Worm (Caenorhabditis elegans) whole organism, L4 larva: ENCODE data around the gene ddl-1.
A peak's percentile ranks its signal among the peaks of the same experiment; 100 is the strongest.

Experiments
- F10B5.3 ChIP-seq: sonication (generic microtip); optimal IDR thresholded peaks from 2 replicates; lab custom pipeline; 2016; ENCODE audit warnings: mild to moderate bottlenecking, missing genetic modification characterization, missing compliant biosample characterization
- F37D6.2 ChIP-seq: sonication (generic microtip); optimal IDR thresholded peaks from 2 replicates; lab custom pipeline; 2016; ENCODE audit warnings: mild to moderate bottlenecking, missing genetic modification characterization, missing compliant biosample characterization
- R02D3.7 ChIP-seq: fragments of 150-350 bp; sonication (generic microtip); optimal IDR thresholded peaks from 3 replicates; lab custom pipeline; 2014; ENCODE audit warnings: missing biosample characterization, missing genetic modification characterization
- T20F7.1 ChIP-seq: fragments of 200-800 bp; sonication (Bioruptor generic); optimal IDR thresholded peaks from 2 replicates; lab custom pipeline; 2018; ENCODE audit warnings: mild to moderate bottlenecking, missing genetic modification characterization, missing compliant biosample characterization
- Y75B8A.6 ChIP-seq: fragments of 200-800 bp; sonication (Bioruptor generic); IDR thresholded peaks from 2 replicates; pipeline ENCODE4 v1.3.6; 2022; ENCODE audit warnings: missing genetic modification reagents, missing genetic modification characterization, missing compliant biosample characterization
- ZK337.2 ChIP-seq: fragments of 200-800 bp; sonication (Bioruptor generic); IDR thresholded peaks from 2 replicates; pipeline ENCODE4 v1.3.6; 2022; ENCODE audit warnings: missing genetic modification reagents, missing genetic modification characterization, missing compliant biosample characterization
- ZK546.5 ChIP-seq, 2 experiments: sonication (generic microtip); optimal IDR thresholded peaks; 2 replicates each; lab custom pipeline; 2017; ENCODE audit warnings: missing biosample characterization in 2 of 2, missing genetic modification characterization in 2 of 2
- ama-1 ChIP-seq: fragments of 150-350 bp; optimal IDR thresholded peaks from 2 replicates; lab custom pipeline; 2014; ENCODE audit warnings: inconsistent platforms, mixed read lengths
- arid-1 ChIP-seq: fragments of 200-800 bp; sonication (Bioruptor generic); conservative IDR thresholded peaks from 2 replicates; pipeline ENCODE4 v1.3.6; 2022; ENCODE audit warnings: missing genetic modification reagents, missing genetic modification characterization, missing compliant biosample characterization
- attf-4 ChIP-seq: sonication (generic microtip); optimal IDR thresholded peaks from 3 replicates; lab custom pipeline; 2017; ENCODE audit warnings: missing biosample characterization, missing genetic modification characterization
- ceh-32 ChIP-seq: sonication (generic microtip); optimal IDR thresholded peaks from 2 replicates; lab custom pipeline; 2016; ENCODE audit warnings: mild to moderate bottlenecking, missing genetic modification characterization, missing compliant biosample characterization; ENCODE audit not compliant: poor library complexity
- ceh-44 ChIP-seq: fragments of 200-800 bp; sonication (Bioruptor generic); IDR thresholded peaks from 2 replicates; pipeline ENCODE4 v1.3.6; 2022; ENCODE audit warnings: missing genetic modification reagents, missing genetic modification characterization, missing compliant biosample characterization
- daf-12 ChIP-seq: fragments of 150-350 bp; optimal IDR thresholded peaks from 2 replicates; lab custom pipeline; 2014; ENCODE audit warnings: missing biosample characterization, missing genetic modification reagents, missing genetic modification characterization
- dmd-6 ChIP-seq: fragments of 200-800 bp; sonication (Bioruptor generic); IDR thresholded peaks from 2 replicates; pipeline ENCODE4 v1.3.6; 2022; ENCODE audit warnings: missing genetic modification reagents, missing genetic modification characterization, missing compliant biosample characterization
- dpl-1 ChIP-seq: fragments of 150-350 bp; optimal IDR thresholded peaks from 2 replicates; lab custom pipeline; 2014; ENCODE audit warnings: missing biosample characterization, missing genetic modification reagents, missing genetic modification characterization
- egl-27 ChIP-seq: sonication (generic microtip); optimal IDR thresholded peaks from 3 replicates; lab custom pipeline; 2017; ENCODE audit warnings: missing biosample characterization, missing genetic modification reagents, missing genetic modification characterization
- egl-43 ChIP-seq: fragments of 200-800 bp; sonication (Bioruptor generic); IDR thresholded peaks from 2 replicates; pipeline ENCODE4 v1.3.6; 2022; ENCODE audit warnings: missing genetic modification reagents, missing genetic modification characterization, missing compliant biosample characterization
- fos-1 ChIP-seq: fragments of 150-350 bp; optimal IDR thresholded peaks from 2 replicates; lab custom pipeline; 2014; ENCODE audit warnings: missing biosample characterization, missing genetic modification characterization
- gei-8 ChIP-seq: fragments of 200-800 bp; sonication (Bioruptor generic); optimal IDR thresholded peaks from 2 replicates; lab custom pipeline; 2018; ENCODE audit warnings: mild to moderate bottlenecking, missing genetic modification characterization, missing compliant biosample characterization
- hlh-30 ChIP-seq: sonication (generic microtip); optimal IDR thresholded peaks from 2 replicates; lab custom pipeline; 2017; ENCODE audit warnings: antibody characterized with exemption, mild to moderate bottlenecking, missing genetic modification characterization, missing compliant biosample characterization; ENCODE audit not compliant: insufficient read depth
- hmg-1.1 ChIP-seq: fragments of 200-800 bp; sonication (Bioruptor generic); IDR thresholded peaks from 2 replicates; pipeline ENCODE4 v1.3.6; 2022; ENCODE audit warnings: missing genetic modification reagents, missing genetic modification characterization, missing compliant biosample characterization
- lim-7 ChIP-seq: fragments of 200-800 bp; sonication (Bioruptor generic); IDR thresholded peaks from 2 replicates; pipeline ENCODE4 v1.3.6; 2022; ENCODE audit warnings: missing genetic modification characterization, missing compliant biosample characterization
- lin-15B ChIP-seq: fragments of 150-350 bp; sonication (generic microtip); optimal IDR thresholded peaks from 3 replicates; lab custom pipeline; 2014; ENCODE audit warnings: missing biosample characterization, missing genetic modification characterization
- lin-29 ChIP-seq: fragments of 200-800 bp; sonication (Bioruptor generic); IDR thresholded peaks from 2 replicates; pipeline ENCODE4 v1.3.6; 2022; ENCODE audit warnings: missing genetic modification reagents, missing genetic modification characterization, missing compliant biosample characterization
- lir-3 ChIP-seq: sonication (generic microtip); optimal IDR thresholded peaks from 2 replicates; lab custom pipeline; 2016; ENCODE audit warnings: mild to moderate bottlenecking, missing genetic modification characterization, missing compliant biosample characterization
- lsy-2 ChIP-seq, 2 experiments: fragments of 150-350 bp in 1 of 2; sonication (generic microtip) in 1 of 2; optimal IDR thresholded peaks; 2 replicates each; lab custom pipeline; 2014 to 2017; ENCODE audit warnings: missing biosample characterization in 2 of 2, missing genetic modification characterization in 2 of 2
- madf-9 ChIP-seq: fragments of 200-800 bp; sonication (Bioruptor generic); conservative IDR thresholded peaks from 2 replicates; pipeline ENCODE4 v1.3.6; 2022; ENCODE audit warnings: missing genetic modification reagents, missing genetic modification characterization, missing compliant biosample characterization
- mdl-1 ChIP-seq, 2 experiments: fragments of 150-350 bp in 1 of 2; sonication (generic microtip) in 1 of 2; optimal IDR thresholded peaks; 2 replicates each; lab custom pipeline; 2014 to 2017; ENCODE audit warnings: missing biosample characterization in 2 of 2, missing genetic modification characterization in 2 of 2
- mdt-29 ChIP-seq: fragments of 200-800 bp; sonication (Bioruptor generic); IDR thresholded peaks from 2 replicates; pipeline ENCODE4 v1.3.6; 2022; ENCODE audit warnings: missing genetic modification reagents, missing genetic modification characterization, missing compliant biosample characterization
- mxl-2 ChIP-seq: fragments of 200-800 bp; sonication (Bioruptor generic); conservative IDR thresholded peaks from 2 replicates; pipeline ENCODE4 v1.3.6; 2022; ENCODE audit warnings: missing genetic modification reagents, missing genetic modification characterization, missing compliant biosample characterization
- mxl-3 ChIP-seq: fragments of 200-800 bp; sonication (Bioruptor generic); optimal IDR thresholded peaks from 2 replicates; lab custom pipeline; 2018; ENCODE audit warnings: mild to moderate bottlenecking, missing genetic modification characterization, missing compliant biosample characterization
- nhr-102 ChIP-seq: sonication (generic microtip); optimal IDR thresholded peaks from 2 replicates; lab custom pipeline; 2016; ENCODE audit warnings: mild to moderate bottlenecking, missing genetic modification characterization, moderate library complexity, missing compliant biosample characterization
- nhr-76 ChIP-seq: fragments of 150-350 bp; optimal IDR thresholded peaks from 2 replicates; lab custom pipeline; 2014; ENCODE audit warnings: missing biosample characterization, missing genetic modification characterization
- nhr-77 ChIP-seq: fragments of 150-350 bp; optimal IDR thresholded peaks from 2 replicates; lab custom pipeline; 2014; ENCODE audit warnings: missing biosample characterization, missing genetic modification characterization
- pqm-1 ChIP-seq: sonication (generic microtip); optimal IDR thresholded peaks from 2 replicates; lab custom pipeline; 2017; ENCODE audit warnings: missing biosample characterization, missing genetic modification characterization
- saeg-2 ChIP-seq: fragments of 200-800 bp; sonication (Bioruptor generic); IDR thresholded peaks from 2 replicates; pipeline ENCODE4 v1.3.6; 2022; ENCODE audit warnings: missing genetic modification reagents, missing genetic modification characterization, missing compliant biosample characterization
- spr-1 ChIP-seq: sonication (generic microtip); optimal IDR thresholded peaks from 2 replicates; lab custom pipeline; 2016; ENCODE audit warnings: mild to moderate bottlenecking, missing genetic modification characterization, missing compliant biosample characterization
- tag-97 ChIP-seq: fragments of 200-800 bp; sonication (Bioruptor generic); IDR thresholded peaks from 2 replicates; pipeline ENCODE4 v1.3.6; 2022; ENCODE audit warnings: missing genetic modification characterization, missing compliant biosample characterization
- tra-1 ChIP-seq: fragments of 200-800 bp; sonication (Bioruptor generic); IDR thresholded peaks from 2 replicates; pipeline ENCODE4 v1.3.6; 2022; ENCODE audit warnings: missing genetic modification reagents, missing genetic modification characterization, missing compliant biosample characterization
- zag-1 ChIP-seq: fragments of 150-350 bp; optimal IDR thresholded peaks from 2 replicates; lab custom pipeline; 2014; ENCODE audit warnings: missing biosample characterization, missing genetic modification characterization
- zfp-2 ChIP-seq: sonication (generic microtip); optimal IDR thresholded peaks from 2 replicates; lab custom pipeline; 2016; ENCODE audit warnings: mild to moderate bottlenecking, missing genetic modification characterization, missing compliant biosample characterization

Gene ddl-1

DNA sequence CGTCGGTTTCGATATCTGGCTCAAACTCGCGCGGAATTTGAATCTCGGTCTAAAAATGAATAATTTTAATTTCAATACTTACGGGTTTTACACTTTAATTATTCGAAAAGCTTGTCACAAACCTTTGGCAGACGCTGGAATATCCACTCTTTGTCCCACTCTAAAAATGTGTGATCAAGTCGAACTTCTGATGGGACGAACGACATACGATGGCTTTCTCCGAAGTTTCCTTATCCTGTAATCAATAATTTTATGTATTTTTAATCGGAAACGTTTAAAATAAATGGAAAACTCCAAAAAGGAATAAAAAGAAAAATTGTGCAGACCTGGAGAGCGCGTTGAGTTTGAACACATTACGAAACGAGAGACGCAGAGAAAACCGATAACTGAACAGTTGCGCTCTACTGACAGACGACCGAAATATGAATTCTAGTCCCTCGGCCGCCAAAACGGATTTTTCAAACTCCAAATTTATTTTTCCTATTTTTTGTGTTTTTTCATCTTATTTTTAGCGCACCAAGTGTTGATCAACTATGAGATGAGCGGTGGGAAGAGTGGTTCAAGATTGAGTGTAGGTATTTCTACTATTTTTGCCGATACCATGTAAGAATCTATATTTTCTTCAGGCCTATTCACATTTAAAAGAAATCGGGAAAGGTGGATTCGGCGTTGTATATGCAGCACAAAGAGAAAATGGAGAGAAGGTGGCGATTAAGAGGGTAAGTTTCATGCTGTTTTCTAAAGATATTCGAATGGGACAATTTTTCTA lies 1.2 kb upstream of the ddl-1 start, which contains the start of the genes sam-4, F59E12.17 and zyg-1 (continued):
- no peak for TF ChIP-seq tag-97
- TF ChIP-seq T20F7.1 (GFP tag; lab: Kevin White, UChicago), result no peak
- no peak for TF ChIP-seq gei-8 (GFP tag; lab: Kevin White, UChicago)
- no peak for TF ChIP-seq lir-3
- TF ChIP-seq ZK546.5 (tag; optimal IDR thresholded peaks at IDR 0.05; lab: Kevin White, UChicago), result no peak
- TF ChIP-seq saeg-2, result no peak
- TF ChIP-seq nhr-76, result no peak
- no peak for TF ChIP-seq madf-9 (GFP tag; lab: Robert Waterston, UW)
- TF ChIP-seq ZK337.2 (GFP tag; lab: Robert Waterston, UW), result no peak
- TF ChIP-seq F37D6.2 (tag; lab: Kevin White, UChicago), result no peak
- no peak for TF ChIP-seq lin-29 (GFP tag; lab: Robert Waterston, UW)
- TF ChIP-seq hmg-1.1 (GFP tag; lab: Robert Waterston, UW), result peak; percentile 53
- peak; percentile 75; the same call in 1 of the 2 replicates for TF ChIP-seq ceh-44
- peak; percentile 74 for TF ChIP-seq dpl-1 (GFP tag; lab: Kevin White, UChicago)
- TF ChIP-seq dmd-6 (GFP tag; lab: Robert Waterston, UW), result no peak
- no peak for TF ChIP-seq zfp-2
- no peak for TF ChIP-seq lim-7 (GFP tag; lab: Robert Waterston, UW)
- 0 out of 2 replicates have a peak, but pooled peaks have one; percentile 17 for TF ChIP-seq arid-1 (GFP tag; lab: Robert Waterston, UW)
- TF ChIP-seq mdl-1 (tag; optimal IDR thresholded peaks at IDR 0.05; lab: Kevin White, UChicago), result peak in 1 of 2 experiments; percentile 9
- no peak for TF ChIP-seq fos-1
- TF ChIP-seq R02D3.7 (tag; lab: Kevin White, UChicago), result no peak
- no peak for TF ChIP-seq ama-1
- TF ChIP-seq lin-15B (tag; lab: Kevin White, UChicago), result peak; percentile 31
- no peak for TF ChIP-seq pqm-1 (tag; lab: Kevin White, UChicago)
- no peak for TF ChIP-seq mxl-3
- TF ChIP-seq spr-1, result no peak
- TF ChIP-seq egl-27, result no peak
- no peak for TF ChIP-seq mdt-29
- TF ChIP-seq hlh-30 (tag; lab: Kevin White, UChicago), result no peak
- TF ChIP-seq zag-1 (tag; lab: Kevin White, UChicago), result no peak
- no peak for TF ChIP-seq tra-1 (GFP tag; lab: Robert Waterston, UW)
- no peak for TF ChIP-seq Y75B8A.6 (GFP tag; lab: Robert Waterston, UW)
- no peak for TF ChIP-seq daf-12 (tag; lab: Kevin White, UChicago)

ce11 chrII:5646942-5647341 lies 1.2 kb downstream of the ddl-1 start, which contains the start of gene F59E12.9:
Gene F59E12.9 (minus strand): TSS chrII:5647042.
- no peak for TF ChIP-seq nhr-77 (tag; lab: Kevin White, UChicago)
- no peak for TF ChIP-seq lin-29 (GFP tag; lab: Robert Waterston, UW)
- no peak for TF ChIP-seq ama-1
- TF ChIP-seq ceh-32, result no peak
- TF ChIP-seq egl-43 (GFP tag; lab: Robert Waterston, UW), result no peak
- no peak for TF ChIP-seq T20F7.1 (GFP tag; lab: Kevin White, UChicago)
- TF ChIP-seq egl-27, result no peak
- TF ChIP-seq lsy-2 (tag; optimal IDR thresholded peaks at IDR 0.05; lab: Kevin White, UChicago), result no peak
- no peak for TF ChIP-seq mxl-2 (GFP tag; lab: Robert Waterston, UW)
- no peak for TF ChIP-seq attf-4
- no peak for TF ChIP-seq nhr-102 (tag; lab: Kevin White, UChicago)
- TF ChIP-seq tag-97, result no peak
- TF ChIP-seq madf-9 (GFP tag; lab: Robert Waterston, UW), result no peak
- TF ChIP-seq F10B5.3 (tag; lab: Kevin White, UChicago), result no peak
- no peak for TF ChIP-seq mdl-1 (tag; optimal IDR thresholded peaks at IDR 0.05; lab: Kevin White, UChicago)
